Worm (Caenorhabditis elegans) whole organism, young adult: Measurements from ENCODE around the gene C36C5.12.

Experiments used
- D2030.7 ChIP-seq: fragments of 200-800 bp; sonication (Bioruptor generic); IDR thresholded peaks from 2 replicates; pipeline ENCODE4 v1.3.6; 2022; ENCODE audit warnings: missing genetic modification reagents, missing genetic modification characterization, missing compliant biosample characterization
- F10E7.11 ChIP-seq: sonication (generic microtip); optimal IDR thresholded peaks from 2 replicates; lab custom pipeline; 2017; ENCODE audit warnings: mild to moderate bottlenecking, missing genetic modification characterization, moderate library complexity, missing compliant biosample characterization
- F22D6.2 ChIP-seq: sonication (generic microtip); optimal IDR thresholded peaks from 2 replicates; lab custom pipeline; 2016; ENCODE audit warnings: mild to moderate bottlenecking, missing genetic modification characterization, missing compliant biosample characterization
- F33H1.4 ChIP-seq: fragments of 200-800 bp; sonication (Bioruptor generic); IDR thresholded peaks from 2 replicates; pipeline ENCODE4 v1.3.6; 2022; ENCODE audit warnings: missing genetic modification reagents, missing genetic modification characterization, missing compliant biosample characterization
- F55B11.4 ChIP-seq: sonication (generic microtip); optimal IDR thresholded peaks from 2 replicates; lab custom pipeline; 2016; ENCODE audit warnings: missing compliant biosample characterization, missing genetic modification characterization, borderline replicate concordance; ENCODE audit not compliant: insufficient read depth
- F57A8.1 ChIP-seq: fragments of 200-800 bp; sonication (Bioruptor generic); optimal IDR thresholded peaks from 2 replicates; lab custom pipeline; 2018; ENCODE audit warnings: mild to moderate bottlenecking, missing genetic modification characterization, moderate library complexity, missing compliant biosample characterization
- K11D2.4 ChIP-seq: fragments of 200-800 bp; sonication (Bioruptor generic); IDR thresholded peaks from 2 replicates; pipeline ENCODE4 v1.3.6; 2022; ENCODE audit warnings: missing genetic modification reagents, missing genetic modification characterization, missing compliant biosample characterization
- Y67H2A.10 ChIP-seq: fragments of 200-800 bp; sonication (Bioruptor generic); conservative IDR thresholded peaks from 2 replicates; pipeline ENCODE4 v1.3.6; 2022; ENCODE audit warnings: missing genetic modification reagents, missing genetic modification characterization, missing compliant biosample characterization
- akir-1 ChIP-seq: fragments of 200-800 bp; sonication (Bioruptor generic); optimal IDR thresholded peaks from 2 replicates; lab custom pipeline; 2018; ENCODE audit warnings: mild to moderate bottlenecking, missing genetic modification characterization, moderate library complexity, missing compliant biosample characterization
- aptf-3 ChIP-seq: fragments of 200-800 bp; sonication (Bioruptor generic); IDR thresholded peaks from 2 replicates; pipeline ENCODE4 v1.3.6; 2022; ENCODE audit warnings: missing genetic modification characterization, missing compliant biosample characterization
- athp-1 ChIP-seq: sonication (generic microtip); optimal IDR thresholded peaks from 2 replicates; lab custom pipeline; 2017; ENCODE audit warnings: mild to moderate bottlenecking, missing genetic modification characterization, missing compliant biosample characterization
- cebp-1 ChIP-seq, 2 experiments: fragments of 200-800 bp in 1 of 2; sonication (Bioruptor generic) in 1 of 2; sonication (generic microtip) in 1 of 2; IDR thresholded peaks in 1 of 2; optimal IDR thresholded peaks in 1 of 2; 2 replicates each; pipeline versions ENCODE4 v1.3.6 to Lab custom; 2017 to 2022; ENCODE audit warnings: missing compliant biosample characterization in 2 of 2, missing genetic modification characterization in 2 of 2, mild to moderate bottlenecking in 1 of 2, missing genetic modification reagents in 1 of 2, moderate library complexity in 1 of 2
- ceh-58 ChIP-seq: fragments of 200-800 bp; sonication (Bioruptor generic); IDR thresholded peaks from 2 replicates; pipeline ENCODE4 v1.3.6; 2022; ENCODE audit warnings: missing genetic modification characterization, missing compliant biosample characterization
- die-1 ChIP-seq: sonication (generic microtip); optimal IDR thresholded peaks from 2 replicates; lab custom pipeline; 2016; ENCODE audit warnings: missing genotype, mild to moderate bottlenecking, missing genetic modification characterization, missing compliant biosample characterization
- dox-1 ChIP-seq: fragments of 200-800 bp; sonication (Bioruptor generic); IDR thresholded peaks from 2 replicates; pipeline ENCODE4 v1.3.6; 2022; ENCODE audit warnings: missing genetic modification reagents, missing genetic modification characterization, missing compliant biosample characterization
- dpl-1 ChIP-seq: fragments of 150-350 bp; optimal IDR thresholded peaks from 2 replicates; lab custom pipeline; 2014; ENCODE audit warnings: missing biosample characterization, missing genetic modification reagents, missing genetic modification characterization
- egl-18 ChIP-seq: fragments of 200-800 bp; sonication (Bioruptor generic); IDR thresholded peaks from 2 replicates; pipeline ENCODE4 v1.3.6; 2022; ENCODE audit warnings: missing genetic modification reagents, missing genetic modification characterization, missing compliant biosample characterization
- egl-44 ChIP-seq: fragments of 200-800 bp; sonication (Bioruptor generic); IDR thresholded peaks from 2 replicates; pipeline ENCODE4 v1.3.6; 2022; ENCODE audit warnings: missing genetic modification reagents, missing genetic modification characterization, missing compliant biosample characterization
- ets-4 ChIP-seq: fragments of 200-800 bp; sonication (Bioruptor generic); optimal IDR thresholded peaks from 2 replicates; lab custom pipeline; 2018; ENCODE audit warnings: mild to moderate bottlenecking, missing genetic modification characterization, missing compliant biosample characterization
- him-1 ChIP-seq: sonication (generic microtip); optimal IDR thresholded peaks from 2 replicates; lab custom pipeline; 2016; ENCODE audit warnings: missing genotype, missing genetic modification reagents, missing genetic modification characterization, missing compliant biosample characterization
- hlh-12 ChIP-seq: sonication (generic microtip); optimal IDR thresholded peaks from 2 replicates; lab custom pipeline; 2016; ENCODE audit warnings: missing genetic modification characterization, missing compliant biosample characterization
- hmg-1.2 ChIP-seq: fragments of 200-800 bp; sonication (Bioruptor generic); IDR thresholded peaks from 2 replicates; pipeline ENCODE4 v1.3.6; 2022; ENCODE audit warnings: missing genetic modification reagents, missing genetic modification characterization, missing compliant biosample characterization
- let-526 ChIP-seq: fragments of 200-800 bp; sonication (Bioruptor generic); IDR thresholded peaks from 2 replicates; pipeline ENCODE4 v1.3.6; 2022; ENCODE audit warnings: missing genetic modification reagents, missing genetic modification characterization, missing compliant biosample characterization
- lin-26 ChIP-seq: fragments of 200-800 bp; sonication (Bioruptor generic); IDR thresholded peaks from 2 replicates; pipeline ENCODE4 v1.3.6; 2022; ENCODE audit warnings: missing genetic modification reagents, missing genetic modification characterization, missing compliant biosample characterization
- lin-40 ChIP-seq: sonication (generic microtip); optimal IDR thresholded peaks from 2 replicates; lab custom pipeline; 2016; ENCODE audit warnings: missing genetic modification characterization, mild to moderate bottlenecking, missing compliant biosample characterization, missing genotype, missing genetic modification reagents
- lin-54 ChIP-seq: fragments of 200-800 bp; sonication (Bioruptor generic); optimal IDR thresholded peaks from 2 replicates; lab custom pipeline; 2018; ENCODE audit warnings: mild to moderate bottlenecking, missing genetic modification characterization, missing compliant biosample characterization
- lsl-1 ChIP-seq: fragments of 200-800 bp; sonication (Bioruptor generic); optimal IDR thresholded peaks from 2 replicates; lab custom pipeline; 2018; ENCODE audit warnings: mild to moderate bottlenecking, missing genetic modification characterization, moderate library complexity, missing compliant biosample characterization
- madf-3 ChIP-seq: fragments of 200-800 bp; sonication (Bioruptor generic); IDR thresholded peaks from 2 replicates; pipeline ENCODE4 v1.3.6; 2022; ENCODE audit warnings: missing genetic modification reagents, missing genetic modification characterization, missing compliant biosample characterization
- mel-28 ChIP-seq: sonication (generic microtip); optimal IDR thresholded peaks from 2 replicates; lab custom pipeline; 2016; ENCODE audit warnings: borderline replicate concordance, mild to moderate bottlenecking, missing genetic modification characterization, missing compliant biosample characterization
- mes-4 ChIP-seq: sonication (generic microtip); optimal IDR thresholded peaks from 2 replicates; lab custom pipeline; 2016; ENCODE audit warnings: missing genotype, missing genetic modification characterization, missing compliant biosample characterization
- mxl-1 ChIP-seq: sonication (generic microtip); optimal IDR thresholded peaks from 2 replicates; lab custom pipeline; 2016; ENCODE audit warnings: missing genetic modification characterization, missing compliant biosample characterization
- nfya-2 ChIP-seq: fragments of 200-800 bp; sonication (Bioruptor generic); IDR thresholded peaks from 2 replicates; pipeline ENCODE4 v1.3.6; 2022; ENCODE audit warnings: missing genetic modification reagents, missing genetic modification characterization, missing compliant biosample characterization
- nhr-120 ChIP-seq: fragments of 200-800 bp; sonication (Bioruptor generic); IDR thresholded peaks from 2 replicates; pipeline ENCODE4 v1.3.6; 2022; ENCODE audit warnings: missing genetic modification characterization, missing compliant biosample characterization
- somi-1 ChIP-seq: fragments of 200-800 bp; sonication (Bioruptor generic); optimal IDR thresholded peaks from 2 replicates; lab custom pipeline; 2018; ENCODE audit warnings: mild to moderate bottlenecking, missing genetic modification characterization, missing compliant biosample characterization
- unc-130 ChIP-seq: sonication (generic microtip); optimal IDR thresholded peaks from 2 replicates; lab custom pipeline; 2016; ENCODE audit warnings: missing genetic modification reagents, missing genetic modification characterization, missing compliant biosample characterization
- zfh-2 ChIP-seq: fragments of 200-800 bp; sonication (Bioruptor generic); conservative IDR thresholded peaks from 2 replicates; pipeline ENCODE4 v1.3.6; 2022; ENCODE audit warnings: missing genetic modification reagents, missing genetic modification characterization, missing compliant biosample characterization
- ztf-18 ChIP-seq: sonication (generic microtip); optimal IDR thresholded peaks from 2 replicates; lab custom pipeline; 2016; ENCODE audit warnings: missing genotype, mild to moderate bottlenecking, missing genetic modification characterization, missing compliant biosample characterization
- ztf-25 ChIP-seq: fragments of 200-800 bp; sonication (Bioruptor generic); IDR thresholded peaks from 2 replicates; pipeline ENCODE4 v1.3.6; 2022; ENCODE audit warnings: missing genetic modification reagents, missing genetic modification characterization, missing compliant biosample characterization
- ztf-3 ChIP-seq: fragments of 200-800 bp; sonication (Bioruptor generic); optimal IDR thresholded peaks from 2 replicates; lab custom pipeline; 2018; ENCODE audit warnings: mild to moderate bottlenecking, missing genetic modification characterization, missing compliant biosample characterization

C36C5.12 gene

DNA sequence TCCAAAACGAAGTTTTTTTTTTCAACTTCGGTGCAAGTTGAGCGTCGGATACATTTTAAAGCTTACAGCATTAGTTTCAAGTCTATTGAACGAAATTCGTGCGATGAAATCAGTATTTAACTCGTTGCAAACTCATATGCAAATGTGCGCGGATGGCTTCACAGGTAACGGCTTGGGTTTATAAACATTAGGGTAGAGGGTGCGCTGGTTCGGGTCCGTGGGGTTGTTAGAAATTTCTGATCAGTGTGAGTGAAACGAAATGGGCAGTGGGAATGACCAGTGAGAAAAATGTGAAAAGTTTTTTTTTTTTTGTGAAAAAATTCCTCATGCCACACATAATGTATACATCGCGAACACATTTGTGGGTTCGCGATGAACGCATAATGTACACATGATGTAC lies 4.0 kb upstream of the C36C5.12 start (continued):
- TF ChIP-seq die-1 (tag; lab: Kevin White, UChicago) (peak; percentile 73), aptf-3 (GFP tag; lab: Robert Waterston, UW) (peak; percentile 74; the same call in 1 of the 2 replicates), F55B11.4 (tag; lab: Kevin White, UChicago) (no peak), ztf-25 (GFP tag; lab: Robert Waterston, UW) (no peak), unc-130 (GFP tag; lab: Kevin White, UChicago) (no peak), nfya-2 (GFP tag; lab: Robert Waterston, UW) (no peak), ztf-18 (peak; percentile 30), egl-18 (GFP tag; lab: Robert Waterston, UW) (no peak), F10E7.11 (no peak), ztf-3 (GFP tag; lab: Kevin White, UChicago) (no peak), zfh-2 (GFP tag; lab: Robert Waterston, UW) (no peak), hlh-12 (tag; lab: Kevin White, UChicago) (no peak), lin-40 (tag; lab: Kevin White, UChicago) (no peak), dox-1 (GFP tag; lab: Robert Waterston, UW) (peak; percentile 59; the same call in 1 of the 2 replicates), F57A8.1 (no peak), lin-54 (peak; percentile 52), F33H1.4 (GFP tag; lab: Robert Waterston, UW) (peak; percentile 27; the same call in 1 of the 2 replicates), madf-3 (GFP tag; lab: Robert Waterston, UW) (no peak), him-1 (peak; percentile 79), mes-4 (tag; lab: Kevin White, UChicago) (peak; percentile 28), mel-28 (tag; lab: Kevin White, UChicago) (no peak), lin-26 (GFP tag; lab: Robert Waterston, UW) (peak; percentile 90), D2030.7 (GFP tag; lab: Robert Waterston, UW) (peak; percentile 63), ceh-58 (peak; percentile 77; the same call in 1 of the 2 replicates), lsl-1 (GFP tag; lab: Kevin White, UChicago) (peak; percentile 40), hmg-1.2 (0 out of 2 replicates have a peak, but pooled peaks have one; percentile 41), somi-1 (GFP tag; lab: Kevin White, UChicago) (no peak), nhr-120 (no peak), let-526 (GFP tag; lab: Robert Waterston, UW) (no peak), K11D2.4 (GFP tag; lab: Robert Waterston, UW) (no peak), cebp-1 (GFP tag; IDR thresholded peaks at IDR 0.05; lab: Robert Waterston, UW) (no peak), cebp-1 (tag; optimal IDR thresholded peaks at IDR 0.05; lab: Kevin White, UChicago) (no peak), Y67H2A.10 (no peak), ets-4 (no peak)

DNA sequence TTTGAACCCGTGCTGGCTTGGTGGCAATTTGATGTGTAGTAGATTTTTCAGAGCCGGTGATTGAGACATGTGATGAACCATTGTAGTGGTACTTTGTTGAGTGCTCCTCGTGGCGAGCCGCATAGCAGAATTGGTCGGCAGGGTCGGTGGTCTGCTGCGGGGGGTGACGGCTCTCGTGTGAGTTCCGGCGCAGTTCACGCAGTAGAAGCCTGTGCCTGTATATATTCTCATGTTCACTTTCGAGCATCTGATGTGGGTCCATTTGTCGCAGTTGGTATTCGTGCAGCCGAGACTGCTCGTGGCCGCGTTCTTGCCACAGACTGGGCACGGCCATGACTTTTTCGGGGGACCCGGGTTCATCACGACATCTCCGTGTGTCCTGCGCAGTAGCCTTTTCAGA lies 3.1 kb upstream of the C36C5.12 start:
- TF ChIP-seq zfh-2 (GFP tag; lab: Robert Waterston, UW), result peak; percentile 67
- no peak for TF ChIP-seq egl-44

DNA sequence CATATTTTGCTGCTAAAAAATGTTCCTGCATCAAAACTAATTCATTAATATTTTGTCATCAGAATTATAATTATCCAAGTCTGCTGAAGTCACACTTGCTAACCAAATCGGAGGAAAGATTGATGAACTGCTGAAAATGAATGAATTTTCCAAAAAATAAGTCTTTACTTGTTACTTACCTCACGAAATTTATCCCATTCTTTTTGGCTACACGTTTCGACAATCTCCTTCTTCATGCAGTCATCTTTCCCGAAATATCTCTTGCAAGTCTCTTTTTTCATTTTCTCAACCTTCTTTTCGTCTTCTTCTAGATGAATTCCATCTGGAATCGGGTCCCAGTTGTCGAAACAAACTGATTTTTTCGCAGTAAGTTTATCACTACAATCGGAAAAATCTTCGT lies 773 bp downstream of the C36C5.12 start:
- no peak for TF ChIP-seq mxl-1
- no peak for TF ChIP-seq athp-1 (tag; lab: Kevin White, UChicago)
- no peak for TF ChIP-seq dpl-1 (GFP tag; lab: Kevin White, UChicago)
- no peak for TF ChIP-seq akir-1 (GFP tag; lab: Kevin White, UChicago)
- no peak for TF ChIP-seq F22D6.2
